Fruit fly (Drosophila melanogaster) whole organism, embryonic: ENCODE measurements around the gene CG7264.
A peak's percentile ranks its signal among the peaks of the same experiment; 100 is the strongest.

Source experiments
- ATbp ChIP-seq: fragments of 200-800 bp; sonication (Bioruptor generic); optimal IDR thresholded peaks from 2 replicates; lab custom pipeline; 2017; ENCODE audit warnings: missing biosample characterization, mild to moderate bottlenecking, missing genetic modification characterization, missing genetic modification reagents
- Antp ChIP-seq: fragments of 200-800 bp; sonication (Bioruptor generic); optimal IDR thresholded peaks from 3 replicates; lab custom pipeline; 2016; ENCODE audit warnings: missing biosample characterization, missing genetic modification characterization
- Awh ChIP-seq: fragments of 200-800 bp; sonication (Bioruptor generic); IDR thresholded peaks from 2 replicates; pipeline ENCODE4, ENCODE4 v1.3.6; 2022; ENCODE audit warnings: missing biosample characterization, missing genetic modification characterization
- BtbVII ChIP-seq: fragments of 200-800 bp; sonication (Bioruptor generic); optimal IDR thresholded peaks from 3 replicates; lab custom pipeline; 2017; ENCODE audit warnings: missing biosample characterization, mild to moderate bottlenecking, missing genetic modification characterization
- CG11085 ChIP-seq: fragments of 200-800 bp; sonication (Bioruptor generic); IDR thresholded peaks from 2 replicates; pipeline ENCODE4 v1.3.6; 2022; ENCODE audit warnings: missing biosample characterization, missing genetic modification characterization
- CG11504 ChIP-seq: fragments of 200-800 bp; sonication (Bioruptor generic); optimal IDR thresholded peaks from 3 replicates; lab custom pipeline; 2019; ENCODE audit warnings: missing biosample characterization, mild to moderate bottlenecking, missing genetic modification characterization, moderate library complexity
- CG13624 ChIP-seq: fragments of 200-800 bp; sonication (Bioruptor generic); optimal IDR thresholded peaks from 2 replicates; lab custom pipeline; 2016; ENCODE audit warnings: missing biosample characterization, missing genetic modification characterization
- CG15514 ChIP-seq: fragments of 200-800 bp; sonication (Bioruptor generic); optimal IDR thresholded peaks from 3 replicates; lab custom pipeline; 2017; ENCODE audit warnings: missing biosample characterization, missing genetic modification characterization, mild to moderate bottlenecking, moderate library complexity, missing genetic modification reagents
- CG16779 ChIP-seq: fragments of 200-800 bp; sonication (Bioruptor generic); IDR thresholded peaks from 2 replicates; pipeline ENCODE4 v1.3.6; 2022; ENCODE audit warnings: missing biosample characterization, missing genetic modification characterization
- CG16863 ChIP-seq: fragments of 200-800 bp; sonication (Bioruptor generic); optimal IDR thresholded peaks from 3 replicates; lab custom pipeline; 2016; ENCODE audit warnings: missing biosample characterization, missing genetic modification characterization
- CG17912 ChIP-seq: fragments of 200-800 bp; sonication (Bioruptor generic); optimal IDR thresholded peaks from 2 replicates; lab custom pipeline; 2018; ENCODE audit warnings: missing biosample characterization, mild to moderate bottlenecking, missing genetic modification characterization
- CG18619 ChIP-seq: fragments of 200-800 bp; sonication (Bioruptor generic); optimal IDR thresholded peaks from 3 replicates; lab custom pipeline; 2017; ENCODE audit warnings: missing biosample characterization, mild to moderate bottlenecking, missing genetic modification characterization
- CG18764 ChIP-seq: fragments of 200-800 bp; sonication (Bioruptor generic); optimal IDR thresholded peaks from 3 replicates; lab custom pipeline; 2016; ENCODE audit warnings: missing biosample characterization, missing genetic modification characterization
- CG2199 ChIP-seq: fragments of 200-800 bp; sonication (Bioruptor generic); IDR thresholded peaks from 3 replicates; pipeline ENCODE4 v1.3.6; 2022; ENCODE audit warnings: missing biosample characterization, missing genetic modification characterization
- CG2678 ChIP-seq: fragments of 200-800 bp; sonication (Bioruptor generic); optimal IDR thresholded peaks from 3 replicates; lab custom pipeline; 2019; ENCODE audit warnings: missing biosample characterization, mild to moderate bottlenecking, missing genetic modification characterization, moderate library complexity
- CG3407 ChIP-seq: fragments of 200-800 bp; sonication (Bioruptor generic); optimal IDR thresholded peaks from 2 replicates; lab custom pipeline; 2018; ENCODE audit warnings: missing biosample characterization, mild to moderate bottlenecking, missing genetic modification characterization
- CG3847 ChIP-seq: fragments of 200-800 bp; sonication (Bioruptor generic); IDR thresholded peaks from 2 replicates; pipeline ENCODE4 v1.3.6; 2022; ENCODE audit warnings: missing biosample characterization, missing genetic modification characterization
- CG4730 ChIP-seq: fragments of 200-800 bp; sonication (Bioruptor generic); IDR thresholded peaks from 2 replicates; pipeline ENCODE4 v1.3.6; 2022; ENCODE audit warnings: missing biosample characterization, missing genetic modification characterization
- CG7271 ChIP-seq: fragments of 200-800 bp; sonication (Bioruptor generic); optimal IDR thresholded peaks from 2 replicates; lab custom pipeline; 2018; ENCODE audit warnings: missing biosample characterization, mild to moderate bottlenecking, missing genetic modification characterization, moderate library complexity
- CG7928 ChIP-seq: fragments of 200-800 bp; sonication (Bioruptor generic); optimal IDR thresholded peaks from 2 replicates; lab custom pipeline; 2017; ENCODE audit warnings: missing biosample characterization, mild to moderate bottlenecking, missing genetic modification characterization
- CG7987 ChIP-seq: fragments of 200-800 bp; sonication (Bioruptor generic); optimal IDR thresholded peaks from 2 replicates; lab custom pipeline; 2018; ENCODE audit warnings: missing biosample characterization, mild to moderate bottlenecking, missing genetic modification characterization, moderate library complexity
- CG8924 ChIP-seq: fragments of 200-800 bp; optimal IDR thresholded peaks from 3 replicates; lab custom pipeline; 2019; ENCODE audit warnings: missing biosample characterization, mild to moderate bottlenecking, missing genetic modification characterization, moderate library complexity
- CG9215 ChIP-seq: fragments of 200-800 bp; sonication (Bioruptor generic); IDR thresholded peaks from 2 replicates; pipeline ENCODE4 v1.3.6; 2022; ENCODE audit warnings: missing biosample characterization, missing genetic modification characterization
- Fer2 ChIP-seq: fragments of 200-800 bp; sonication (Bioruptor generic); optimal IDR thresholded peaks from 2 replicates; lab custom pipeline; 2018; ENCODE audit warnings: missing biosample characterization, mild to moderate bottlenecking, missing genetic modification characterization, moderate library complexity
- GATAe ChIP-seq: fragments of 200-800 bp; sonication (Bioruptor generic); conservative IDR thresholded peaks from 2 replicates; pipeline ENCODE4 v1.3.6; 2022; ENCODE audit warnings: missing biosample characterization, missing genetic modification characterization
- Hr51 ChIP-seq, 2 experiments: fragments of 200-800 bp; sonication (Bioruptor generic); optimal IDR thresholded peaks; 2 replicates in 1 of 2; 3 replicates in 1 of 2; lab custom pipeline; 2016 to 2018; ENCODE audit warnings: missing biosample characterization in 2 of 2, missing genetic modification characterization in 2 of 2, mild to moderate bottlenecking in 1 of 2, moderate library complexity in 1 of 2
- Kr ChIP-seq: fragments of 200-800 bp; sonication (Bioruptor generic); optimal IDR thresholded peaks from 2 replicates; lab custom pipeline; 2017; ENCODE audit warnings: missing biosample characterization, mild to moderate bottlenecking, missing genetic modification characterization
- Lpt ChIP-seq: fragments of >200 bp; optimal IDR thresholded peaks from 2 replicates; lab custom pipeline; 2018; ENCODE audit warnings: missing biosample characterization, missing genetic modification characterization
- MBD-R2 ChIP-seq: fragments of 200-800 bp; sonication (Bioruptor generic); IDR thresholded peaks from 2 replicates; pipeline ENCODE4 v1.3.6; 2022; ENCODE audit warnings: missing biosample characterization, missing genetic modification characterization
- NC2β ChIP-seq: fragments of 200-800 bp; sonication (Bioruptor generic); optimal IDR thresholded peaks from 2 replicates; lab custom pipeline; 2016; ENCODE audit warnings: missing biosample characterization, missing genetic modification characterization
- Ptx1 ChIP-seq: fragments of 200-800 bp; sonication (Bioruptor generic); IDR thresholded peaks from 2 replicates; pipeline ENCODE4 v1.3.6; 2022; ENCODE audit warnings: missing biosample characterization, missing genetic modification characterization
- al ChIP-seq: fragments of 200-800 bp; sonication (Bioruptor generic); IDR thresholded peaks from 2 replicates; pipeline ENCODE4 v1.3.6; 2022; ENCODE audit warnings: missing biosample characterization, missing genetic modification characterization
- chm ChIP-seq: fragments of 200-800 bp; sonication (Bioruptor generic); IDR thresholded peaks from 2 replicates; pipeline ENCODE4 v1.3.6; 2022; ENCODE audit warnings: missing biosample characterization, missing genetic modification characterization
- ci ChIP-seq: fragments of 200-800 bp; sonication (Bioruptor generic); IDR thresholded peaks from 3 replicates; pipeline ENCODE4 v1.3.6; 2022; ENCODE audit warnings: missing biosample characterization, missing genetic modification characterization
- crol ChIP-seq: fragments of 200-800 bp; sonication (Bioruptor generic); IDR thresholded peaks from 2 replicates; pipeline ENCODE4 v1.3.6; 2022; ENCODE audit warnings: missing biosample characterization, missing genetic modification characterization
- cwo ChIP-seq: fragments of 200-800 bp; sonication (Bioruptor generic); optimal IDR thresholded peaks from 3 replicates; lab custom pipeline; 2017; ENCODE audit warnings: missing biosample characterization, missing genetic modification characterization, mild to moderate bottlenecking, moderate library complexity, missing genetic modification reagents
- da ChIP-seq: fragments of 200-800 bp; sonication (Bioruptor generic); optimal IDR thresholded peaks from 2 replicates; lab custom pipeline; 2016; ENCODE audit warnings: missing biosample characterization, missing genetic modification characterization
- dysf ChIP-seq: fragments of 200-800 bp; sonication (Bioruptor generic); IDR thresholded peaks from 3 replicates; pipeline ENCODE4 v1.3.6; 2022; ENCODE audit warnings: missing biosample characterization, missing genetic modification characterization
- exex ChIP-seq: fragments of 200-800 bp; sonication (Bioruptor generic); optimal IDR thresholded peaks from 4 replicates; lab custom pipeline; 2018; ENCODE audit warnings: missing biosample characterization, mild to moderate bottlenecking, missing genetic modification characterization, moderate library complexity
- ftz-f1 ChIP-seq: fragments of 200-800 bp; sonication (Bioruptor generic); optimal IDR thresholded peaks from 2 replicates; lab custom pipeline; 2016; ENCODE audit warnings: missing biosample characterization, missing genetic modification characterization
- hkb ChIP-seq, 2 experiments: fragments of 200-800 bp in 1 of 2; fragments of >200 bp in 1 of 2; sonication (Bioruptor generic) in 1 of 2; IDR thresholded peaks in 1 of 2; optimal IDR thresholded peaks in 1 of 2; 2 replicates each; pipeline versions ENCODE4 v1.3.6 to Lab custom; 2017 to 2022; ENCODE audit warnings: missing biosample characterization in 1 of 2, missing genetic modification characterization in 1 of 2
- luna ChIP-seq: fragments of 200-800 bp; sonication (Bioruptor generic); optimal IDR thresholded peaks from 2 replicates; lab custom pipeline; 2016; ENCODE audit warnings: missing biosample characterization, missing genetic modification characterization
- mam ChIP-seq: fragments of 200-800 bp; sonication (Bioruptor generic); optimal IDR thresholded peaks from 3 replicates; lab custom pipeline; 2016; ENCODE audit warnings: missing biosample characterization, missing genetic modification characterization
- mirr ChIP-seq: fragments of 200-800 bp; sonication (Bioruptor generic); optimal IDR thresholded peaks from 3 replicates; lab custom pipeline; 2018; ENCODE audit warnings: missing biosample characterization, mild to moderate bottlenecking, missing genetic modification characterization
- nerfin-1 ChIP-seq: fragments of 200-800 bp; sonication (Bioruptor generic); optimal IDR thresholded peaks from 3 replicates; lab custom pipeline; 2019; ENCODE audit warnings: missing biosample characterization, mild to moderate bottlenecking, missing genetic modification characterization, moderate library complexity
- onecut ChIP-seq: fragments of 200-800 bp; sonication (Bioruptor generic); IDR thresholded peaks from 2 replicates; pipeline ENCODE4 v1.3.6; 2022; ENCODE audit warnings: missing biosample characterization, missing genetic modification characterization
- sens ChIP-seq: fragments of 200-800 bp; sonication (Bioruptor generic); peaks from one replicate; lab custom pipeline; 2016; ENCODE audit warnings: missing biosample characterization, missing genetic modification characterization
- sqz ChIP-seq: fragments of 200-800 bp; sonication (Bioruptor generic); optimal IDR thresholded peaks from 3 replicates; lab custom pipeline; 2018; ENCODE audit warnings: missing biosample characterization, mild to moderate bottlenecking, missing genetic modification characterization
- trh ChIP-seq: fragments of 200-800 bp; sonication (Bioruptor generic); optimal IDR thresholded peaks from 2 replicates; lab custom pipeline; 2016; ENCODE audit warnings: missing biosample characterization, missing genetic modification characterization
- unc-4 ChIP-seq: fragments of 200-800 bp; sonication (Bioruptor generic); IDR thresholded peaks from 2 replicates; pipeline ENCODE4 v1.3.6; 2022; ENCODE audit warnings: missing biosample characterization, missing genetic modification characterization; ENCODE audit not compliant: partially characterized antibody
- zen2 ChIP-seq: fragments of 200-800 bp; sonication (Bioruptor generic); IDR thresholded peaks from 3 replicates; pipeline ENCODE4 v1.3.6; 2022; ENCODE audit warnings: missing biosample characterization, missing genetic modification characterization; ENCODE audit not compliant: partially characterized antibody
- zfh1 ChIP-seq: fragments of 200-800 bp; sonication (Bioruptor generic); IDR thresholded peaks from 3 replicates; pipeline ENCODE4 v1.3.6; 2022; ENCODE audit warnings: missing biosample characterization, missing genetic modification characterization

Gene CG7264

dm6 chr3L:11863587-11863986 is 34.8 kb downstream of the CG7264 start (continued):
- TF ChIP-seq sens (GFP tag; lab: Kevin White, UChicago) (no peak), GATAe (GFP tag; lab: Robert Waterston, UW) (no peak), CG7271 (no peak), luna (GFP tag; lab: Kevin White, UChicago) (no peak), ci (GFP tag; lab: Robert Waterston, UW) (no peak), CG16863 (GFP tag; lab: Kevin White, UChicago) (no peak), CG17912 (GFP tag; lab: Kevin White, UChicago) (no peak), CG11504 (tag; lab: Kevin White, UChicago) (peak; percentile 63), CG8924 (peak; percentile 39), cwo (peak; percentile 30), chm (GFP tag; lab: Robert Waterston, UW) (no peak), mirr (GFP tag; lab: Kevin White, UChicago) (no peak), CG11085 (GFP tag; lab: Robert Waterston, UW) (no peak), crol (GFP tag; lab: Robert Waterston, UW) (no peak), Lpt (GFP tag; lab: Kevin White, UChicago) (no peak), CG2199 (GFP tag; lab: Robert Waterston, UW) (no peak), Hr51 (GFP tag; optimal IDR thresholded peaks at IDR 0.05; lab: Kevin White, UChicago) (peak in 1 of 2 experiments; percentile 47), CG3407 (GFP tag; lab: Kevin White, UChicago) (no peak), mam (no peak), zen2 (GFP tag; lab: Robert Waterston, UW) (no peak), Fer2 (tag; lab: Kevin White, UChicago) (no peak), CG4730 (GFP tag; lab: Robert Waterston, UW) (no peak), nerfin-1 (no peak), Kr (GFP tag; lab: Kevin White, UChicago) (no peak), sqz (GFP tag; lab: Kevin White, UChicago) (no peak), exex (tag; lab: Kevin White, UChicago) (no peak), ftz-f1 (GFP tag; lab: Kevin White, UChicago) (no peak), CG18764 (GFP tag; lab: Kevin White, UChicago) (no peak), onecut (GFP tag; lab: Robert Waterston, UW) (no peak), CG13624 (GFP tag; lab: Kevin White, UChicago) (no peak), CG9215 (GFP tag; lab: Robert Waterston, UW) (no peak), trh (no peak), al (GFP tag; lab: Robert Waterston, UW) (no peak), CG2678 (tag; lab: Kevin White, UChicago) (peak; percentile 62), CG3847 (GFP tag; lab: Robert Waterston, UW) (no peak), unc-4 (no peak), CG7987 (GFP tag; lab: Kevin White, UChicago) (no peak), NC2β (GFP tag; lab: Kevin White, UChicago) (no peak), CG7928 (GFP tag; lab: Kevin White, UChicago) (no peak), da (GFP tag; lab: Kevin White, UChicago) (no peak), BtbVII (GFP tag; lab: Kevin White, UChicago) (no peak), Ptx1 (GFP tag; lab: Robert Waterston, UW) (no peak), Awh (GFP tag; lab: Robert Waterston, UW) (no peak), dysf (GFP tag; lab: Robert Waterston, UW) (0 out of 3 replicates have a peak, but pooled peaks have one; percentile 31), MBD-R2 (no peak), Antp (GFP tag; lab: Kevin White, UChicago) (no peak), zfh1 (GFP tag; lab: Robert Waterston, UW) (no peak), CG16779 (GFP tag; lab: Robert Waterston, UW) (no peak), hkb (optimal IDR thresholded peaks at IDR 0.05; lab: Kevin White, UChicago) (no peak), hkb (GFP tag; IDR thresholded peaks at IDR 0.05; lab: Robert Waterston, UW) (no peak), CG18619 (peak; percentile 32), ATbp (GFP tag; lab: Kevin White, UChicago) (no peak), CG15514 (no peak)
